Fruit fly (Drosophila melanogaster): ENCODE results near the gene Ski6.

- TF ChIP-seq kay (GFP tag; ENCODE audit: borderline replicate concordance) (no peak), bab1 (GFP tag; optimal IDR thresholded peaks at IDR 0.05) (no peak), Crg-1 (GFP tag; optimal IDR thresholded peaks at IDR 0.05) (no peak), CG5204 (GFP tag; optimal IDR thresholded peaks at IDR 0.05) (no peak), pad (GFP tag; optimal IDR thresholded peaks at IDR 0.05) (no peak), toe (GFP tag; optimal IDR thresholded peaks at IDR 0.05) (no peak), CG33017 (tag; optimal IDR thresholded peaks at IDR 0.05) (no peak), CG7101 (tag; optimal IDR thresholded peaks at IDR 0.05) (no peak)
Measured at dm6 chr2L:13195822-13196221, 26.4 kb downstream of the Ski6 start.

All from whole organism, adult.